Worm (Caenorhabditis elegans) whole organism, midembryonic: ENCODE measurements around the gene ZC190.4.

Source experiments
- T22C8.4 ChIP-seq: fragments of 200-800 bp; sonication (Bioruptor generic); IDR thresholded peaks from 2 replicates; pipeline ENCODE4 v1.3.6; 2022; ENCODE audit warnings: missing genetic modification characterization, missing compliant biosample characterization
- cog-1 ChIP-seq: sonication (generic microtip); optimal IDR thresholded peaks from 2 replicates; lab custom pipeline; 2016; ENCODE audit warnings: missing genetic modification characterization, missing compliant biosample characterization
- flt-1 ChIP-seq: fragments of 200-800 bp; sonication (Bioruptor generic); IDR thresholded peaks from 2 replicates; pipeline ENCODE4 v1.3.6; 2022; ENCODE audit warnings: missing genetic modification characterization, missing compliant biosample characterization
- med-1 ChIP-seq: sonication (generic microtip); optimal IDR thresholded peaks from 2 replicates; lab custom pipeline; 2017; ENCODE audit warnings: missing genetic modification characterization, mild to moderate bottlenecking, missing compliant biosample characterization, antibody characterized with exemption, missing genetic modification reagents; ENCODE audit not compliant: insufficient read depth
- ref-1 ChIP-seq: fragments of 200-800 bp; sonication (Bioruptor generic); conservative IDR thresholded peaks from 2 replicates; pipeline ENCODE4 v1.3.6; 2022; ENCODE audit warnings: missing genetic modification reagents, missing genetic modification characterization, missing compliant biosample characterization
- tab-1 ChIP-seq: fragments of 200-800 bp; sonication (Bioruptor generic); IDR thresholded peaks from 2 replicates; pipeline ENCODE4 v1.3.6; 2022; ENCODE audit warnings: missing genetic modification characterization, missing compliant biosample characterization
- ztf-23 ChIP-seq: fragments of 200-800 bp; sonication (Bioruptor generic); IDR thresholded peaks from 2 replicates; pipeline ENCODE4 v1.3.6; 2022; ENCODE audit warnings: missing genetic modification reagents, missing genetic modification characterization, missing compliant biosample characterization
- ztf-29 ChIP-seq: fragments of 200-800 bp; sonication (Bioruptor generic); IDR thresholded peaks from 2 replicates; pipeline ENCODE4 v1.3.6; 2022; ENCODE audit warnings: missing genetic modification reagents, missing genetic modification characterization, missing compliant biosample characterization

DNA sequence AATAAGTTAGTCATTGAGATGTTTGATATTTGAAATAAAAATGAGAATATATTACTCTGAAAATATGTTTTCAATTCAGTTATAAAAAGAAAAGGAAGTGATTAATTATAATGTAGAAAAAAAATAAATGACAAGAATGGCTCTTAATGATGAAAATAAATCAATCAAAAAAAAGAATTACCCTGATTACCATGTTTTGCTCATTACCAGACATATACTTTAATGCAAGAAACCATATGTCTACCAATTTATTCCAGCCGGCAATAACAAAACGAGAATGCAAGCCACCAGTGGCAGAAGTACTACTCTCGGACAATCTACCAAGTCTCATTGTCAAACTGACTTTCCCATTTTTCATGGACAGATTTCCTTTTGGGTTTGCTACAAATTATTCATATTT, 17.9 kb downstream of the ZC190.4 start:
- TF ChIP-seq ref-1 (GFP tag; lab: Robert Waterston, UW): no peak
- TF ChIP-seq flt-1: no peak
- no peak for TF ChIP-seq cog-1
- no peak for TF ChIP-seq T22C8.4 (GFP tag; lab: Robert Waterston, UW)
- no peak for TF ChIP-seq ztf-29 (GFP tag; lab: Robert Waterston, UW)
- TF ChIP-seq med-1 (GFP tag; lab: Kevin White, UChicago): no peak
- TF ChIP-seq ztf-23: no peak
- TF ChIP-seq tab-1 (GFP tag; lab: Robert Waterston, UW): no peak
